Fruit fly (Drosophila melanogaster) whole organism, embryonic: ENCODE data around the gene CG14419.
A peak's percentile ranks its signal among the peaks of the same experiment; 100 is the strongest.

Source experiments
- Bgb ChIP-seq: fragments of 200-800 bp; sonication (Bioruptor generic); IDR thresholded peaks from 2 replicates; pipeline ENCODE4 v1.3.6; 2022; ENCODE audit warnings: missing biosample characterization, missing genetic modification characterization; ENCODE audit not compliant: partially characterized antibody
- BtbVII ChIP-seq: fragments of 200-800 bp; sonication (Bioruptor generic); optimal IDR thresholded peaks from 3 replicates; lab custom pipeline; 2017; ENCODE audit warnings: missing biosample characterization, mild to moderate bottlenecking, missing genetic modification characterization
- CG10543 ChIP-seq: fragments of 200-800 bp; sonication (Bioruptor generic); optimal IDR thresholded peaks from 3 replicates; lab custom pipeline; 2017; ENCODE audit warnings: missing biosample characterization, mild to moderate bottlenecking, missing genetic modification characterization, moderate library complexity
- CG11560 ChIP-seq: fragments of 200-800 bp; sonication (Bioruptor generic); IDR thresholded peaks from 3 replicates; pipeline ENCODE4 v1.3.6; 2022; ENCODE audit warnings: missing biosample characterization, missing genetic modification characterization
- CG11695 ChIP-seq: fragments of 200-800 bp; sonication (Bioruptor generic); IDR thresholded peaks from 3 replicates; pipeline ENCODE4 v1.3.6; 2022; ENCODE audit warnings: missing biosample characterization, missing genetic modification characterization
- CG13296 ChIP-seq: fragments of 200-800 bp; sonication (Bioruptor generic); optimal IDR thresholded peaks from 3 replicates; lab custom pipeline; 2018; ENCODE audit warnings: missing biosample characterization, mild to moderate bottlenecking, missing genetic modification characterization
- CG14014 ChIP-seq: fragments of 200-800 bp; sonication (Bioruptor generic); IDR thresholded peaks from 2 replicates; pipeline ENCODE4 v1.3.6; 2022; ENCODE audit warnings: missing biosample characterization, missing genetic modification characterization
- CG14710 ChIP-seq: fragments of 200-800 bp; sonication (Bioruptor generic); optimal IDR thresholded peaks from 3 replicates; lab custom pipeline; 2019; ENCODE audit warnings: missing biosample characterization, mild to moderate bottlenecking, missing genetic modification characterization, moderate library complexity
- CG17802 ChIP-seq: fragments of 200-800 bp; sonication (Bioruptor generic); optimal IDR thresholded peaks from 2 replicates; lab custom pipeline; 2018; ENCODE audit warnings: missing biosample characterization, mild to moderate bottlenecking, missing genetic modification characterization, moderate library complexity
- CG17912 ChIP-seq: fragments of 200-800 bp; sonication (Bioruptor generic); optimal IDR thresholded peaks from 2 replicates; lab custom pipeline; 2018; ENCODE audit warnings: missing biosample characterization, mild to moderate bottlenecking, missing genetic modification characterization
- CG18011 ChIP-seq: fragments of 200-800 bp; sonication (Bioruptor generic); optimal IDR thresholded peaks from 2 replicates; lab custom pipeline; 2017; ENCODE audit warnings: missing biosample characterization, missing genetic modification characterization, mild to moderate bottlenecking, moderate library complexity, missing genotype
- CG1832 ChIP-seq: fragments of 200-800 bp; sonication (Bioruptor generic); optimal IDR thresholded peaks from 2 replicates; lab custom pipeline; 2017; ENCODE audit warnings: missing biosample characterization, mild to moderate bottlenecking, missing genetic modification characterization, inconsistent platforms
- CG32767 ChIP-seq: fragments of 200-800 bp; sonication (Bioruptor generic); IDR thresholded peaks from 2 replicates; pipeline ENCODE4 v1.3.6; 2022; ENCODE audit warnings: missing biosample characterization, missing genetic modification characterization
- CG3726 ChIP-seq: fragments of 200-800 bp; sonication (Bioruptor generic); IDR thresholded peaks from 3 replicates; pipeline ENCODE4, ENCODE4 v1.3.6; 2022; ENCODE audit warnings: missing biosample characterization, missing genetic modification characterization
- CG3838 ChIP-seq: fragments of 200-800 bp; sonication (Bioruptor generic); optimal IDR thresholded peaks from 3 replicates; lab custom pipeline; 2016; ENCODE audit warnings: missing biosample characterization, missing genetic modification characterization
- CG4360 ChIP-seq: fragments of 200-800 bp; sonication (Bioruptor generic); IDR thresholded peaks from 2 replicates; pipeline ENCODE4 v1.3.6; 2022; ENCODE audit warnings: missing biosample characterization, missing genetic modification characterization
- CG6654 ChIP-seq: fragments of 200-800 bp; sonication (Bioruptor generic); optimal IDR thresholded peaks from 2 replicates; lab custom pipeline; 2017; ENCODE audit warnings: missing biosample characterization, mild to moderate bottlenecking, missing genetic modification characterization
- CG8924 ChIP-seq: fragments of 200-800 bp; optimal IDR thresholded peaks from 3 replicates; lab custom pipeline; 2019; ENCODE audit warnings: missing biosample characterization, mild to moderate bottlenecking, missing genetic modification characterization, moderate library complexity
- Deaf1 ChIP-seq: fragments of 200-800 bp; optimal IDR thresholded peaks from 3 replicates; lab custom pipeline; 2019; ENCODE audit warnings: missing biosample characterization, mild to moderate bottlenecking, missing genetic modification characterization, moderate library complexity
- Fer3 ChIP-seq: fragments of 200-800 bp; sonication (Bioruptor generic); optimal IDR thresholded peaks from 2 replicates; lab custom pipeline; 2018; ENCODE audit warnings: missing biosample characterization, mild to moderate bottlenecking, missing genetic modification characterization, moderate library complexity
- HHEX ChIP-seq: fragments of 200-800 bp; sonication (Bioruptor generic); optimal IDR thresholded peaks from 3 replicates; lab custom pipeline; 2017; ENCODE audit warnings: missing biosample characterization, mild to moderate bottlenecking, missing genetic modification characterization, missing genetic modification reagents
- HLHmδ ChIP-seq: fragments of 200-800 bp; sonication (Bioruptor generic); optimal IDR thresholded peaks from 2 replicates; lab custom pipeline; 2018; ENCODE audit warnings: missing biosample characterization, mild to moderate bottlenecking, missing genetic modification characterization, moderate library complexity
- HmgD ChIP-seq: fragments of 200-800 bp; sonication (Bioruptor generic); optimal IDR thresholded peaks from 3 replicates; lab custom pipeline; 2016; ENCODE audit warnings: missing biosample characterization, missing genetic modification characterization
- HmgZ ChIP-seq: fragments of 200-800 bp; sonication (Bioruptor generic); optimal IDR thresholded peaks from 2 replicates; lab custom pipeline; 2018; ENCODE audit warnings: missing biosample characterization, mild to moderate bottlenecking, missing genetic modification characterization
- Hr3 ChIP-seq: fragments of 200-800 bp; sonication (Bioruptor generic); optimal IDR thresholded peaks from 3 replicates; lab custom pipeline; 2016; ENCODE audit warnings: missing biosample characterization, missing genetic modification characterization
- Jarid2 ChIP-seq: fragments of 200-800 bp; sonication (Bioruptor generic); optimal IDR thresholded peaks from 3 replicates; lab custom pipeline; 2017; ENCODE audit warnings: mild to moderate bottlenecking, missing biosample characterization, missing genetic modification reagents, missing genetic modification characterization
- MTF-1 ChIP-seq: fragments of 200-800 bp; sonication (Bioruptor generic); optimal IDR thresholded peaks from 2 replicates; lab custom pipeline; 2018; ENCODE audit warnings: missing biosample characterization, mild to moderate bottlenecking, missing genetic modification characterization, borderline replicate concordance
- Myb ChIP-seq: fragments of 200-800 bp; sonication (Bioruptor generic); optimal IDR thresholded peaks from 2 replicates; lab custom pipeline; 2016; ENCODE audit warnings: missing biosample characterization, missing genetic modification characterization
- NFAT ChIP-seq: fragments of 200-800 bp; sonication (Bioruptor generic); IDR thresholded peaks from 2 replicates; pipeline ENCODE4 v1.3.6; 2022; ENCODE audit warnings: missing biosample characterization, missing genetic modification characterization
- Oli ChIP-seq: fragments of 200-800 bp; sonication (Bioruptor generic); optimal IDR thresholded peaks from 2 replicates; lab custom pipeline; 2018; ENCODE audit warnings: missing biosample characterization, mild to moderate bottlenecking, missing genetic modification characterization, moderate library complexity
- Poxn ChIP-seq: fragments of 200-800 bp; sonication (Bioruptor generic); IDR thresholded peaks from 2 replicates; pipeline ENCODE4 v1.3.6; 2022; ENCODE audit warnings: missing biosample characterization, missing genetic modification characterization
- Xbp1 ChIP-seq: fragments of 200-800 bp; sonication (Bioruptor generic); optimal IDR thresholded peaks from 3 replicates; lab custom pipeline; 2016; ENCODE audit warnings: missing biosample characterization, mild to moderate bottlenecking, missing genetic modification characterization
- Xrp1 ChIP-seq: fragments of 200-800 bp; sonication (Bioruptor generic); IDR thresholded peaks from 2 replicates; pipeline ENCODE4 v1.3.6; 2022; ENCODE audit warnings: missing biosample characterization, missing genetic modification characterization
- bigmax ChIP-seq: fragments of 200-800 bp; sonication (Bioruptor generic); optimal IDR thresholded peaks from 2 replicates; lab custom pipeline; 2018; ENCODE audit warnings: missing biosample characterization, mild to moderate bottlenecking, missing genetic modification characterization
- corto ChIP-seq: fragments of 200-800 bp; sonication (Bioruptor generic); optimal IDR thresholded peaks from 2 replicates; lab custom pipeline; 2016; ENCODE audit warnings: missing biosample characterization, mild to moderate bottlenecking, missing genetic modification characterization, moderate library complexity
- dmrt11E ChIP-seq: fragments of 200-800 bp; sonication (Bioruptor generic); optimal IDR thresholded peaks from 3 replicates; lab custom pipeline; 2018; ENCODE audit warnings: missing biosample characterization, mild to moderate bottlenecking, missing genetic modification characterization, moderate library complexity
- dysf ChIP-seq: fragments of 200-800 bp; sonication (Bioruptor generic); IDR thresholded peaks from 3 replicates; pipeline ENCODE4 v1.3.6; 2022; ENCODE audit warnings: missing biosample characterization, missing genetic modification characterization
- fd64A ChIP-seq: fragments of 200-800 bp; sonication (Bioruptor generic); optimal IDR thresholded peaks from 3 replicates; lab custom pipeline; 2018; ENCODE audit warnings: missing biosample characterization, mild to moderate bottlenecking, missing genetic modification characterization
- fd96Cb ChIP-seq: fragments of 200-800 bp; sonication (Bioruptor generic); optimal IDR thresholded peaks from 2 replicates; lab custom pipeline; 2018; ENCODE audit warnings: missing biosample characterization, mild to moderate bottlenecking, missing genetic modification characterization, moderate library complexity
- ind ChIP-seq: fragments of 200-800 bp; sonication (Bioruptor generic); optimal IDR thresholded peaks from 3 replicates; lab custom pipeline; 2016; ENCODE audit warnings: missing biosample characterization, missing genetic modification characterization
- nau ChIP-seq: fragments of 200-800 bp; sonication (Bioruptor generic); optimal IDR thresholded peaks from 3 replicates; lab custom pipeline; 2017; ENCODE audit warnings: missing biosample characterization, mild to moderate bottlenecking, missing genetic modification characterization, missing genetic modification reagents
- odd ChIP-seq: fragments of 200-800 bp; sonication (Bioruptor generic); optimal IDR thresholded peaks from 2 replicates; lab custom pipeline; 2017; ENCODE audit warnings: missing biosample characterization, mild to moderate bottlenecking, missing genetic modification characterization
- pum ChIP-seq: fragments of 200-800 bp; sonication (Bioruptor generic); optimal IDR thresholded peaks from 2 replicates; lab custom pipeline; 2016; ENCODE audit warnings: missing biosample characterization, missing genetic modification characterization
- ranshi ChIP-seq: fragments of 200-800 bp; sonication (Bioruptor generic); IDR thresholded peaks from 2 replicates; pipeline ENCODE4 v1.3.6; 2022; ENCODE audit warnings: missing biosample characterization, missing genetic modification characterization
- scrt ChIP-seq: fragments of 200-800 bp; sonication (Bioruptor generic); optimal IDR thresholded peaks from 2 replicates; lab custom pipeline; 2018; ENCODE audit warnings: missing biosample characterization, mild to moderate bottlenecking, missing genetic modification characterization, moderate library complexity
- so ChIP-seq: fragments of 200-800 bp; sonication (Bioruptor generic); IDR thresholded peaks from 3 replicates; pipeline ENCODE4 v1.3.6; 2022; ENCODE audit warnings: missing biosample characterization, missing genetic modification characterization
- sqz ChIP-seq: fragments of 200-800 bp; sonication (Bioruptor generic); optimal IDR thresholded peaks from 3 replicates; lab custom pipeline; 2018; ENCODE audit warnings: missing biosample characterization, mild to moderate bottlenecking, missing genetic modification characterization
- trem ChIP-seq: fragments of 200-800 bp; optimal IDR thresholded peaks from 3 replicates; lab custom pipeline; 2019; ENCODE audit warnings: missing biosample characterization, mild to moderate bottlenecking, missing genetic modification characterization, moderate library complexity
- unpg ChIP-seq: fragments of 200-800 bp; sonication (Bioruptor generic); optimal IDR thresholded peaks from 3 replicates; lab custom pipeline; 2018; ENCODE audit warnings: missing biosample characterization, mild to moderate bottlenecking, missing genetic modification characterization, moderate library complexity
- zf30C ChIP-seq: fragments of 200-800 bp; sonication (Bioruptor generic); optimal IDR thresholded peaks from 3 replicates; lab custom pipeline; 2018; ENCODE audit warnings: missing biosample characterization, mild to moderate bottlenecking, missing genetic modification characterization

CG14419 gene

DNA sequence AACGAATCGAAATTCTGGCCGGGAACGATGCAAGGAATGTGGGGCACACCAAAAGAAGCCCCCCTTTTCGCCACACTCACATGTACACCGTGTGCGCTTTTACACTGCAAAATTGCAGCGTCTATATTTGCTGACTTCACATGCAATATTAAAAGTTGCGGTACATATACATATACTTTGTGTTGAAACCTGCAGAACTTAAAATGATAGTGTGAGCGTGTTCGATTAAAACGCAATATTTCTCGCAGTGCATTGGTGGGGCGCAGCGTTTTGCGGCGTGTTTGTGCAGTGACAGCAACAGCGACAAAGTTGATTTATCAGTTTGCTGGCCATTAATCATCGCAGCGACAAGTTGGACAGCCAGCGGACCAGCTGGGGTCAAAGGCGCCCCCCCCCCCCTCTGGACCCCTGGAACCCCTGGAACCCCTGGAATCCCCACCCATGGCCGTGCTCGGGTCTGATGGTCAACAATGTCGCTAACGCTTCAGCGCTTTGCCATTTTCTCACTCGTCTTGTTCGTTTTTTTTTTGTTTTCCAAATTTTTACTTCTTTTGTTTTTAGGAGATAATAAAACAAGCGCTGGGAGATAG lies 21.5 kb upstream of the CG14419 start (continued):
- TF ChIP-seq corto (GFP tag; lab: Kevin White, UChicago) (no peak), scrt (GFP tag; lab: Kevin White, UChicago) (no peak), CG3726 (GFP tag; lab: Robert Waterston, UW) (no peak), ind (GFP tag; lab: Kevin White, UChicago) (no peak), ranshi (GFP tag; lab: Robert Waterston, UW) (peak; percentile 42; the same call in 1 of the 2 replicates), Xbp1 (GFP tag; lab: Kevin White, UChicago) (peak; percentile 14), CG3838 (GFP tag; lab: Kevin White, UChicago) (no peak), so (GFP tag; lab: Robert Waterston, UW) (no peak), CG17802 (tag; lab: Kevin White, UChicago) (no peak), Poxn (GFP tag; lab: Robert Waterston, UW) (no peak), Fer3 (tag; lab: Kevin White, UChicago) (no peak), Hr3 (GFP tag; lab: Kevin White, UChicago) (no peak), CG17912 (GFP tag; lab: Kevin White, UChicago) (no peak), NFAT (GFP tag; lab: Robert Waterston, UW) (no peak), nau (no peak), unpg (GFP tag; lab: Kevin White, UChicago) (peak; percentile 20), Jarid2 (GFP tag; lab: Kevin White, UChicago) (no peak), trem (tag; lab: Kevin White, UChicago) (no peak), CG11695 (GFP tag; lab: Robert Waterston, UW) (no peak), Oli (tag; lab: Kevin White, UChicago) (peak; percentile 6), Deaf1 (tag; lab: Kevin White, UChicago) (no peak), CG18011 (GFP tag; lab: Kevin White, UChicago) (no peak), BtbVII (GFP tag; lab: Kevin White, UChicago) (no peak), odd (no peak), MTF-1 (GFP tag; lab: Kevin White, UChicago) (no peak), dysf (GFP tag; lab: Robert Waterston, UW) (0 out of 3 replicates have a peak, but pooled peaks have one; percentile 23), CG13296 (no peak), fd96Cb (peak; percentile 7), HmgZ (tag; lab: Kevin White, UChicago) (no peak), HLHmδ (GFP tag; lab: Kevin White, UChicago) (no peak), Myb (no peak), Bgb (GFP tag; lab: Robert Waterston, UW) (no peak), CG4360 (GFP tag; lab: Robert Waterston, UW) (no peak), sqz (no peak), CG32767 (GFP tag; lab: Robert Waterston, UW) (no peak), pum (GFP tag; lab: Kevin White, UChicago) (no peak), Xrp1 (GFP tag; lab: Robert Waterston, UW) (peak; percentile 21; the same call in 1 of the 2 replicates), dmrt11E (tag; lab: Kevin White, UChicago) (no peak), CG11560 (tag; lab: Robert Waterston, UW) (no peak), HHEX (no peak), CG14014 (GFP tag; lab: Robert Waterston, UW) (no peak), CG10543 (GFP tag; lab: Kevin White, UChicago) (no peak), CG1832 (GFP tag; lab: Kevin White, UChicago) (no peak), fd64A (GFP tag; lab: Kevin White, UChicago) (no peak), HmgD (GFP tag; lab: Kevin White, UChicago) (no peak), CG14710 (tag; lab: Kevin White, UChicago) (no peak), bigmax (no peak), CG8924 (tag; lab: Kevin White, UChicago) (no peak), zf30C (GFP tag; lab: Kevin White, UChicago) (no peak), CG6654 (GFP tag; lab: Kevin White, UChicago) (no peak)
